Worm (Caenorhabditis elegans): ENCODE measurements around the gene F27E5.3.

The F27E5.3 gene

ce11 chrII:10168905-10169782 is 25.2 kb upstream of the F27E5.3 start, which contains the start of gene daf-19 (continued):
- TF ChIP-seq daf-12 (tag; optimal IDR thresholded peaks at IDR 0.05) (no peak), ceh-16 (tag; optimal IDR thresholded peaks at IDR 0.05) (no peak), nhr-12 (tag; optimal IDR thresholded peaks at IDR 0.05) (no peak), ceh-82 (tag; optimal IDR thresholded peaks at IDR 0.05) (no peak), ceh-28 (tag; optimal IDR thresholded peaks at IDR 0.05) (no peak), egl-5 (tag; optimal IDR thresholded peaks at IDR 0.05) (peak; percentile 20), skn-1 (tag; optimal IDR thresholded peaks at IDR 0.05) (no peak), nfya-1 (tag; optimal IDR thresholded peaks at IDR 0.05; ENCODE audit: insufficient read depth) (peak; percentile 76), ama-1 (optimal IDR thresholded peaks at IDR 0.05) (peak; percentile 38), nhr-76 (tag; optimal IDR thresholded peaks at IDR 0.05) (no peak), nhr-25 (tag; optimal IDR thresholded peaks at IDR 0.05) (peak; percentile 7), egl-27 (tag; optimal IDR thresholded peaks at IDR 0.05) (no peak)

ce11 chrII:10167731-10168130 is 23.7 kb upstream of the F27E5.3 start:
- TF ChIP-seq ZK546.5 (tag; optimal IDR thresholded peaks at IDR 0.05) (no peak), elt-2 (tag; optimal IDR thresholded peaks at IDR 0.05) (no peak), ceh-16 (tag; optimal IDR thresholded peaks at IDR 0.05) (no peak), nhr-28 (tag; optimal IDR thresholded peaks at IDR 0.05) (no peak), skn-1 (tag; optimal IDR thresholded peaks at IDR 0.05) (no peak), tbx-2 (tag; optimal IDR thresholded peaks at IDR 0.05) (no peak), nhr-25 (tag; optimal IDR thresholded peaks at IDR 0.05) (no peak), pha-4 (tag; optimal IDR thresholded peaks at IDR 0.05) (no peak), ztf-11 (tag; optimal IDR thresholded peaks at IDR 0.05) (no peak), zag-1 (tag; optimal IDR thresholded peaks at IDR 0.05) (no peak), mml-1 (tag; optimal IDR thresholded peaks at IDR 0.05) (no peak), pqm-1 (tag; optimal IDR thresholded peaks at IDR 0.05) (no peak), unc-62 (GFP tag; optimal IDR thresholded peaks at IDR 0.05) (no peak)

- TF ChIP-seq egl-5 (tag; optimal IDR thresholded peaks at IDR 0.05) (no peak), nhr-11 (tag; optimal IDR thresholded peaks at IDR 0.05) (peak; percentile 62), unc-62 (GFP tag; optimal IDR thresholded peaks at IDR 0.05) (no peak)
These were observed 22.4 kb upstream of the F27E5.3 start for ce11 chrII:10166365-10166764.

- no peak for TF ChIP-seq ama-1 (optimal IDR thresholded peaks at IDR 0.05)
- TF ChIP-seq pqm-1 (tag; optimal IDR thresholded peaks at IDR 0.05), result no peak
- no peak for TF ChIP-seq hmg-11 (tag; optimal IDR thresholded peaks at IDR 0.05)
- TF ChIP-seq unc-62 (GFP tag; optimal IDR thresholded peaks at IDR 0.05), result no peak
- TF ChIP-seq fos-1 (tag; optimal IDR thresholded peaks at IDR 0.05), result no peak
- no peak for TF ChIP-seq egl-27 (tag; optimal IDR thresholded peaks at IDR 0.05)
- TF ChIP-seq jun-1 (tag; optimal IDR thresholded peaks at IDR 0.05), result no peak
- TF ChIP-seq elt-3 (tag; optimal IDR thresholded peaks at IDR 0.05), result no peak
- no peak for TF ChIP-seq tbx-2 (tag; optimal IDR thresholded peaks at IDR 0.05)
- TF ChIP-seq nhr-25 (tag; optimal IDR thresholded peaks at IDR 0.05), result no peak
- TF ChIP-seq ceh-82 (tag; optimal IDR thresholded peaks at IDR 0.05), result no peak
- TF ChIP-seq zag-1 (tag; optimal IDR thresholded peaks at IDR 0.05), result no peak
- no peak for TF ChIP-seq nhr-67 (tag; optimal IDR thresholded peaks at IDR 0.05)
- TF ChIP-seq ztf-4 (tag; optimal IDR thresholded peaks at IDR 0.05), result no peak
- no peak for TF ChIP-seq mdl-1 (tag; optimal IDR thresholded peaks at IDR 0.05)
These were observed 20.1 kb upstream of the F27E5.3 start for ce11 chrII:10164137-10164536.

- TF ChIP-seq hmg-11 (tag; optimal IDR thresholded peaks at IDR 0.05), result no peak
These were observed 18.8 kb upstream of the F27E5.3 start for ce11 chrII:10162785-10163184.

ce11 chrII:10155106-10155505 is 11.1 kb upstream of the F27E5.3 start, which contains the start of gene nlp-63:
nlp-63 (plus strand) TSS chrII:10155406.
- TF ChIP-seq elt-2 (tag; optimal IDR thresholded peaks at IDR 0.05) (no peak), tbx-2 (tag; optimal IDR thresholded peaks at IDR 0.05) (no peak), ceh-82 (tag; optimal IDR thresholded peaks at IDR 0.05) (no peak), unc-62 (GFP tag; optimal IDR thresholded peaks at IDR 0.05) (no peak), nhr-77 (tag; optimal IDR thresholded peaks at IDR 0.05) (no peak), mml-1 (tag; optimal IDR thresholded peaks at IDR 0.05) (no peak), egl-5 (tag; optimal IDR thresholded peaks at IDR 0.05) (no peak), ceh-16 (tag; optimal IDR thresholded peaks at IDR 0.05) (no peak), ZK546.5 (tag; optimal IDR thresholded peaks at IDR 0.05) (no peak), pha-4 (tag; optimal IDR thresholded peaks at IDR 0.05) (no peak), nhr-28 (tag; optimal IDR thresholded peaks at IDR 0.05) (no peak), ztf-11 (tag; optimal IDR thresholded peaks at IDR 0.05) (no peak), sea-2 (GFP tag; optimal IDR thresholded peaks at IDR 0.05) (no peak), zag-1 (tag; optimal IDR thresholded peaks at IDR 0.05) (no peak), nhr-67 (tag; optimal IDR thresholded peaks at IDR 0.05) (no peak), hmg-11 (tag; optimal IDR thresholded peaks at IDR 0.05) (no peak), nhr-43 (tag; optimal IDR thresholded peaks at IDR 0.05; ENCODE audit: poor library complexity, severe bottlenecking) (no peak), skn-1 (tag; optimal IDR thresholded peaks at IDR 0.05) (no peak), elt-3 (tag; optimal IDR thresholded peaks at IDR 0.05) (no peak)
